Worm (Caenorhabditis elegans) whole organism, late embryonic: ENCODE results near the gene F42A9.17.

Experiments
- C08G9.2 ChIP-seq: sonication (generic microtip); optimal IDR thresholded peaks from 2 replicates; lab custom pipeline; 2016; ENCODE audit warnings: mild to moderate bottlenecking, missing genetic modification characterization, moderate library complexity, missing compliant biosample characterization
- C38D4.7 ChIP-seq: fragments of 200-800 bp; sonication (Bioruptor generic); optimal IDR thresholded peaks from 2 replicates; lab custom pipeline; 2018; ENCODE audit warnings: mild to moderate bottlenecking, missing genetic modification characterization, moderate library complexity, missing compliant biosample characterization
- K02D7.2 ChIP-seq: sonication (generic microtip); optimal IDR thresholded peaks from 2 replicates; lab custom pipeline; 2017; ENCODE audit warnings: mild to moderate bottlenecking, missing genetic modification characterization, missing compliant biosample characterization
- K09A11.1 ChIP-seq: sonication (generic microtip); optimal IDR thresholded peaks from 2 replicates; lab custom pipeline; 2017; ENCODE audit warnings: antibody characterized with exemption, mild to moderate bottlenecking, missing genetic modification characterization, missing compliant biosample characterization; ENCODE audit not compliant: insufficient read depth
- T23F11.4 ChIP-seq: fragments of 200-800 bp; sonication (Bioruptor generic); optimal IDR thresholded peaks from 2 replicates; lab custom pipeline; 2018; ENCODE audit warnings: mild to moderate bottlenecking, missing genetic modification characterization, missing compliant biosample characterization
- Y22D7AL.16 ChIP-seq: sonication (generic microtip); optimal IDR thresholded peaks from 2 replicates; lab custom pipeline; 2016; ENCODE audit warnings: missing genetic modification characterization, missing compliant biosample characterization
- ahr-1 ChIP-seq: sonication (generic microtip); optimal IDR thresholded peaks from 2 replicates; lab custom pipeline; 2016; ENCODE audit warnings: missing genetic modification characterization, missing compliant biosample characterization
- ama-1 ChIP-seq: fragments of 150-350 bp; optimal IDR thresholded peaks from 2 replicates; lab custom pipeline; 2014
- ceh-14 ChIP-seq: sonication (generic microtip); optimal IDR thresholded peaks from 2 replicates; lab custom pipeline; 2016; ENCODE audit warnings: missing genotype, missing genetic modification characterization, missing compliant biosample characterization
- ceh-18 ChIP-seq: sonication (generic microtip); optimal IDR thresholded peaks from 2 replicates; lab custom pipeline; 2016; ENCODE audit warnings: missing genetic modification characterization, missing compliant biosample characterization
- ceh-19 ChIP-seq: fragments of 200-800 bp; sonication (Bioruptor generic); optimal IDR thresholded peaks from 2 replicates; lab custom pipeline; 2018; ENCODE audit warnings: mild to moderate bottlenecking, missing genetic modification characterization, missing compliant biosample characterization
- ceh-2 ChIP-seq: sonication (generic microtip); optimal IDR thresholded peaks from 2 replicates; lab custom pipeline; 2016; ENCODE audit warnings: missing genotype, missing genetic modification characterization, missing compliant biosample characterization
- ceh-24 ChIP-seq: sonication (generic microtip); optimal IDR thresholded peaks from 2 replicates; lab custom pipeline; 2016; ENCODE audit warnings: mild to moderate bottlenecking, missing genetic modification characterization, missing compliant biosample characterization
- ceh-31 ChIP-seq: sonication (generic microtip); optimal IDR thresholded peaks from 2 replicates; lab custom pipeline; 2016; ENCODE audit warnings: missing genetic modification characterization, missing compliant biosample characterization
- ceh-48 ChIP-seq: sonication (generic microtip); optimal IDR thresholded peaks from 2 replicates; lab custom pipeline; 2016; ENCODE audit warnings: missing genetic modification characterization, inconsistent platforms, missing compliant biosample characterization
- ceh-6 ChIP-seq: fragments of 200-800 bp; sonication (Bioruptor generic); optimal IDR thresholded peaks from 2 replicates; lab custom pipeline; 2018; ENCODE audit warnings: mild to moderate bottlenecking, missing genetic modification characterization, missing compliant biosample characterization
- ceh-9 ChIP-seq: sonication (generic microtip); optimal IDR thresholded peaks from 2 replicates; lab custom pipeline; 2016; ENCODE audit warnings: mild to moderate bottlenecking, missing genetic modification characterization, inconsistent platforms, missing compliant biosample characterization
- dmd-4 ChIP-seq: sonication (generic microtip); optimal IDR thresholded peaks from 2 replicates; lab custom pipeline; 2016; ENCODE audit warnings: borderline replicate concordance, missing genetic modification characterization, missing compliant biosample characterization
- elt-2 ChIP-seq: sonication (generic microtip); optimal IDR thresholded peaks from 2 replicates; lab custom pipeline; 2016; ENCODE audit warnings: missing genetic modification reagents, missing genetic modification characterization, missing compliant biosample characterization
- elt-4 ChIP-seq: sonication (generic microtip); optimal IDR thresholded peaks from 2 replicates; lab custom pipeline; 2016; ENCODE audit warnings: missing genetic modification characterization, missing compliant biosample characterization
- eyg-1 ChIP-seq: sonication (generic microtip); optimal IDR thresholded peaks from 2 replicates; lab custom pipeline; 2016; ENCODE audit warnings: missing genotype, missing genetic modification characterization, missing compliant biosample characterization
- fax-1 ChIP-seq: sonication (generic microtip); optimal IDR thresholded peaks from 2 replicates; lab custom pipeline; 2016; ENCODE audit warnings: missing genotype, missing genetic modification characterization, missing compliant biosample characterization
- fkh-6 ChIP-seq: sonication (generic microtip); optimal IDR thresholded peaks from 2 replicates; lab custom pipeline; 2016; ENCODE audit warnings: missing genetic modification characterization, missing compliant biosample characterization
- gmeb-2 ChIP-seq: sonication (generic microtip); optimal IDR thresholded peaks from 2 replicates; lab custom pipeline; 2016; ENCODE audit warnings: missing genetic modification characterization, inconsistent platforms, missing compliant biosample characterization
- hlh-13 ChIP-seq: fragments of 200-800 bp; sonication (Bioruptor generic); optimal IDR thresholded peaks from 2 replicates; lab custom pipeline; 2018; ENCODE audit warnings: mild to moderate bottlenecking, missing genetic modification characterization, missing compliant biosample characterization
- hlh-15 ChIP-seq: sonication (generic microtip); optimal IDR thresholded peaks from 2 replicates; lab custom pipeline; 2016; ENCODE audit warnings: missing genetic modification characterization, missing compliant biosample characterization
- hlh-6 ChIP-seq: sonication (generic microtip); optimal IDR thresholded peaks from 2 replicates; lab custom pipeline; 2016; ENCODE audit warnings: missing genotype, missing genetic modification characterization, missing compliant biosample characterization
- hlh-8 ChIP-seq: sonication (generic microtip); optimal IDR thresholded peaks from 2 replicates; lab custom pipeline; 2016; ENCODE audit warnings: missing genotype, missing genetic modification characterization, missing compliant biosample characterization
- lim-6 ChIP-seq: sonication (generic microtip); optimal IDR thresholded peaks from 2 replicates; lab custom pipeline; 2016; ENCODE audit warnings: missing genetic modification characterization, missing compliant biosample characterization
- lin-11 ChIP-seq: fragments of 200-800 bp; sonication (Bioruptor generic); optimal IDR thresholded peaks from 2 replicates; lab custom pipeline; 2018; ENCODE audit warnings: mild to moderate bottlenecking, missing genetic modification characterization, missing compliant biosample characterization
- madf-2 ChIP-seq: sonication (generic microtip); optimal IDR thresholded peaks from 2 replicates; lab custom pipeline; 2017; ENCODE audit warnings: missing genetic modification characterization, missing compliant biosample characterization
- nfya-1 ChIP-seq: sonication (generic microtip); optimal IDR thresholded peaks from 2 replicates; lab custom pipeline; 2017; ENCODE audit warnings: missing genetic modification characterization, mild to moderate bottlenecking, missing compliant biosample characterization, antibody characterized with exemption, moderate library complexity
- nhr-11 ChIP-seq: fragments of 150-350 bp; optimal IDR thresholded peaks from 2 replicates; lab custom pipeline; 2014; ENCODE audit warnings: missing biosample characterization, missing genetic modification characterization
- npax-4 ChIP-seq: sonication (generic microtip); optimal IDR thresholded peaks from 2 replicates; lab custom pipeline; 2016; ENCODE audit warnings: missing genetic modification characterization, missing compliant biosample characterization
- pat-9 ChIP-seq: fragments of 200-800 bp; sonication (Bioruptor generic); optimal IDR thresholded peaks from 2 replicates; lab custom pipeline; 2018; ENCODE audit warnings: mild to moderate bottlenecking, missing genetic modification characterization, moderate library complexity, missing compliant biosample characterization
- pax-1 ChIP-seq: fragments of 150-350 bp; optimal IDR thresholded peaks from 2 replicates; lab custom pipeline; 2014; ENCODE audit warnings: missing biosample characterization, missing genetic modification characterization
- pha-2 ChIP-seq: sonication (generic microtip); optimal IDR thresholded peaks from 2 replicates; lab custom pipeline; 2017; ENCODE audit warnings: mild to moderate bottlenecking, missing genetic modification characterization, missing compliant biosample characterization
- pha-4 ChIP-seq: fragments of 150-350 bp; optimal IDR thresholded peaks from 2 replicates; lab custom pipeline; 2018; ENCODE audit warnings: missing biosample characterization, missing genetic modification reagents, missing genetic modification characterization
- pros-1 ChIP-seq: fragments of 150-350 bp; optimal IDR thresholded peaks from 2 replicates; lab custom pipeline; 2014; ENCODE audit warnings: missing biosample characterization, missing genetic modification reagents, missing genetic modification characterization
- ref-2 ChIP-seq: sonication (generic microtip); optimal IDR thresholded peaks from 2 replicates; lab custom pipeline; 2016; ENCODE audit warnings: missing genetic modification characterization, missing compliant biosample characterization
- sdc-2 ChIP-seq: sonication (generic microtip); optimal IDR thresholded peaks from 2 replicates; lab custom pipeline; 2016; ENCODE audit warnings: missing genotype, missing genetic modification characterization, missing compliant biosample characterization
- sox-4 ChIP-seq: sonication (generic microtip); optimal IDR thresholded peaks from 2 replicates; lab custom pipeline; 2017; ENCODE audit warnings: mild to moderate bottlenecking, missing genetic modification characterization, inconsistent platforms, missing compliant biosample characterization
- tbx-2 ChIP-seq: sonication (generic microtip); optimal IDR thresholded peaks from 2 replicates; lab custom pipeline; 2016; ENCODE audit warnings: missing genetic modification characterization, missing compliant biosample characterization
- tbx-7 ChIP-seq: sonication (generic microtip); optimal IDR thresholded peaks from 2 replicates; lab custom pipeline; 2016; ENCODE audit warnings: missing genotype, missing genetic modification characterization, missing compliant biosample characterization
- ttx-3 ChIP-seq: sonication (generic microtip); optimal IDR thresholded peaks from 2 replicates; lab custom pipeline; 2016; ENCODE audit warnings: missing genetic modification reagents, missing genetic modification characterization, missing compliant biosample characterization
- unc-3 ChIP-seq, 2 experiments: fragments of 200-800 bp in 1 of 2; sonication (Bioruptor generic) in 1 of 2; sonication (generic microtip) in 1 of 2; conservative IDR thresholded peaks in 1 of 2; optimal IDR thresholded peaks in 1 of 2; 2 replicates each; pipeline versions ENCODE4 v1.3.6 to Lab custom; 2016 to 2022; ENCODE audit warnings: missing compliant biosample characterization in 2 of 2, missing genetic modification characterization in 2 of 2, missing genetic modification reagents in 1 of 2
- unc-42 ChIP-seq: sonication (generic microtip); optimal IDR thresholded peaks from 2 replicates; lab custom pipeline; 2016; ENCODE audit warnings: missing genotype, missing genetic modification characterization, missing compliant biosample characterization
- unc-55 ChIP-seq: sonication (generic microtip); optimal IDR thresholded peaks from 2 replicates; lab custom pipeline; 2017; ENCODE audit warnings: missing biosample characterization, missing genetic modification reagents, missing genetic modification characterization
- zip-5 ChIP-seq: sonication (generic microtip); optimal IDR thresholded peaks from 2 replicates; lab custom pipeline; 2016; ENCODE audit warnings: missing genetic modification characterization, missing compliant biosample characterization
- ztf-16 ChIP-seq: sonication (generic microtip); optimal IDR thresholded peaks from 2 replicates; lab custom pipeline; 2017; ENCODE audit warnings: missing genetic modification characterization, missing compliant biosample characterization

Gene F42A9.17

DNA sequence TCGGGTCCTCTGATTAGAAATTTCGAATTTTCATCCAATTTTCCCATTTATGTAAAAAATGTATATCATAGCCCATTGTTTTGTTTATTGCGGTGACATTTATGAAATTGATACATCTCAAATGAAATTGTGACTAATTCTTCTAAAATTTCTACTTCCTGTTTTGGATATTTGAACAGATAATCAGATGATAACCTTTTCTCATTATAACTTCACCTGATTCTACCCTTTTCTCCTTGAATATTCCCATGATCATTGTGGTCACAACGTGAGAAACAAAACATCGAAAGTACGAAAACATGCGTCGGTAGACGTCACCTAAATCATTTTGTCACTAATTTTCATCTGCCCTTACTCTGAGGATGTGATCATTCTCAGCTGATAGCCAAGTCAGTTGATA lies 18.5 kb upstream of the F42A9.17 start:
- TF ChIP-seq lin-11 (tag; lab: Kevin White, UChicago) (no peak), ceh-18 (tag; lab: Kevin White, UChicago) (no peak), ceh-6 (GFP tag; lab: Kevin White, UChicago) (no peak), hlh-6 (tag; lab: Kevin White, UChicago) (no peak), Y22D7AL.16 (tag; lab: Kevin White, UChicago) (no peak), K09A11.1 (tag; lab: Kevin White, UChicago) (no peak), unc-3 (GFP tag; conservative IDR thresholded peaks at IDR 0.05; lab: Robert Waterston, UW) (no peak), unc-3 (tag; optimal IDR thresholded peaks at IDR 0.05; lab: Kevin White, UChicago) (no peak), nfya-1 (no peak), elt-2 (tag; lab: Kevin White, UChicago) (no peak), C08G9.2 (tag; lab: Kevin White, UChicago) (no peak), ceh-24 (tag; lab: Kevin White, UChicago) (no peak), pat-9 (tag; lab: Kevin White, UChicago) (no peak), pros-1 (tag; lab: Kevin White, UChicago) (no peak)

DNA sequence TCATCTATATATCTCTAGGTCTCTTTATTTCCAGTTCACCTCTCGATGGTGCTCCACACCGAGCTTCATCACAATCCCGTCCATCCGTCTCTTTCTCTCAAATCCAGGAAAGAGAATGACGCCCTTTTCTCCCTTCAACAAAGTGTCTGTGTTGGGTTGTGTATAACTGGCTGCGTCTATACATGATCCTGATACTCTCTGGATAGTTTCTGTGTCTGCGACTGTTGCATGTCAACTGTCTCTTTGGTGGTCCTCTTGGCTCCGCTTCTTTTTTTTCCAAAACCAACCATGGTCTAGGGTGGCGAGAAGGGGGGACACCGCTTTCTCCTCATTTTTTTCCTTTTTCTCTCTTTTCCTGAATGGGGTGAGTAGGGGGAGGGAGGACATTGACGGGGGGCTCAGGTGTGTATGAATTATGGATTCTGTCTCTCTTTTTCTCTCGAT lies 17.9 kb upstream of the F42A9.17 start:
- TF ChIP-seq fax-1 (tag; lab: Kevin White, UChicago) (no peak), ztf-16 (tag; lab: Kevin White, UChicago) (no peak), nfya-1 (peak; percentile 64), pros-1 (tag; lab: Kevin White, UChicago) (no peak), elt-2 (tag; lab: Kevin White, UChicago) (no peak), dmd-4 (tag; lab: Kevin White, UChicago) (no peak), C38D4.7 (GFP tag; lab: Kevin White, UChicago) (no peak), npax-4 (tag; lab: Kevin White, UChicago) (no peak), ceh-2 (no peak), sdc-2 (no peak), lim-6 (peak; percentile 12), K02D7.2 (tag; lab: Kevin White, UChicago) (no peak), nhr-11 (tag; lab: Kevin White, UChicago) (no peak), ceh-48 (tag; lab: Kevin White, UChicago) (no peak), fkh-6 (tag; lab: Kevin White, UChicago) (no peak), pha-4 (tag; lab: Kevin White, UChicago) (no peak), tbx-7 (tag; lab: Kevin White, UChicago) (no peak), eyg-1 (tag; lab: Kevin White, UChicago) (no peak), tbx-2 (peak; percentile 37), hlh-15 (tag; lab: Kevin White, UChicago) (no peak), ceh-19 (GFP tag; lab: Kevin White, UChicago) (peak; percentile 37), pax-1 (tag; lab: Kevin White, UChicago) (no peak), gmeb-2 (tag; lab: Kevin White, UChicago) (no peak), unc-42 (tag; lab: Kevin White, UChicago) (peak; percentile 22), elt-4 (tag; lab: Kevin White, UChicago) (no peak), unc-3 (GFP tag; conservative IDR thresholded peaks at IDR 0.05; lab: Robert Waterston, UW) (no peak), unc-3 (tag; optimal IDR thresholded peaks at IDR 0.05; lab: Kevin White, UChicago) (no peak), hlh-13 (GFP tag; lab: Kevin White, UChicago) (no peak), ceh-14 (no peak), madf-2 (tag; lab: Kevin White, UChicago) (peak; percentile 11), ref-2 (tag; lab: Kevin White, UChicago) (no peak), zip-5 (tag; lab: Kevin White, UChicago) (no peak), unc-55 (GFP tag; lab: Kevin White, UChicago) (peak; percentile 86), hlh-8 (tag; lab: Kevin White, UChicago) (no peak), ahr-1 (tag; lab: Kevin White, UChicago) (no peak), ceh-24 (tag; lab: Kevin White, UChicago) (no peak), T23F11.4 (no peak), ceh-9 (tag; lab: Kevin White, UChicago) (no peak), ttx-3 (no peak), sox-4 (tag; lab: Kevin White, UChicago) (no peak), pha-2 (tag; lab: Kevin White, UChicago) (no peak), ceh-18 (tag; lab: Kevin White, UChicago) (peak; percentile 62), ceh-31 (tag; lab: Kevin White, UChicago) (peak; percentile 68), ama-1 (no peak), C08G9.2 (tag; lab: Kevin White, UChicago) (no peak)
